Fruit fly (Drosophila melanogaster): ENCODE measurements around the gene CG32944.

- TF ChIP-seq CG8478 (optimal IDR thresholded peaks at IDR 0.05): no peak
- no peak for TF ChIP-seq psq (optimal IDR thresholded peaks at IDR 0.05)
- TF ChIP-seq pan (optimal IDR thresholded peaks at IDR 0.05): no peak
- TF ChIP-seq usp (GFP tag; optimal IDR thresholded peaks at IDR 0.05): no peak
- no peak for TF ChIP-seq EcR (GFP tag; optimal IDR thresholded peaks at IDR 0.05)
- TF ChIP-seq Dll (optimal IDR thresholded peaks at IDR 0.05): no peak
Measured at dm6 chr3R:4446455-4447224, 27.3 kb upstream of the CG32944 start.
